Worm (Caenorhabditis elegans) whole organism, late embryonic: ENCODE measurements around the gene col-160.

ENCODE experiments used
- F13H6.1 ChIP-seq: sonication (generic microtip); optimal IDR thresholded peaks from 2 replicates; lab custom pipeline; 2016; ENCODE audit warnings: missing genetic modification characterization, missing compliant biosample characterization
- ceh-19 ChIP-seq: fragments of 200-800 bp; sonication (Bioruptor generic); optimal IDR thresholded peaks from 2 replicates; lab custom pipeline; 2018; ENCODE audit warnings: mild to moderate bottlenecking, missing genetic modification characterization, missing compliant biosample characterization
- ceh-22 ChIP-seq: sonication (generic microtip); optimal IDR thresholded peaks from 2 replicates; lab custom pipeline; 2017; ENCODE audit warnings: missing biosample characterization, missing genetic modification characterization
- ceh-30 ChIP-seq: fragments of 150-350 bp; optimal IDR thresholded peaks from 2 replicates; lab custom pipeline; 2014; ENCODE audit warnings: missing biosample characterization, missing genetic modification characterization
- ceh-34 ChIP-seq: sonication (generic microtip); optimal IDR thresholded peaks from 2 replicates; lab custom pipeline; 2016; ENCODE audit warnings: mild to moderate bottlenecking, missing genetic modification characterization, missing compliant biosample characterization
- ceh-9 ChIP-seq: sonication (generic microtip); optimal IDR thresholded peaks from 2 replicates; lab custom pipeline; 2016; ENCODE audit warnings: mild to moderate bottlenecking, missing genetic modification characterization, inconsistent platforms, missing compliant biosample characterization
- che-1 ChIP-seq: sonication (generic microtip); optimal IDR thresholded peaks from 2 replicates; lab custom pipeline; 2016; ENCODE audit warnings: mild to moderate bottlenecking, missing genetic modification characterization, missing compliant biosample characterization
- dmd-4 ChIP-seq: sonication (generic microtip); optimal IDR thresholded peaks from 2 replicates; lab custom pipeline; 2016; ENCODE audit warnings: borderline replicate concordance, missing genetic modification characterization, missing compliant biosample characterization
- dve-1 ChIP-seq: sonication (generic microtip); optimal IDR thresholded peaks from 2 replicates; lab custom pipeline; 2017; ENCODE audit warnings: antibody characterized with exemption, mild to moderate bottlenecking, missing genetic modification characterization, missing compliant biosample characterization
- elt-2 ChIP-seq: sonication (generic microtip); optimal IDR thresholded peaks from 2 replicates; lab custom pipeline; 2016; ENCODE audit warnings: missing genetic modification reagents, missing genetic modification characterization, missing compliant biosample characterization
- ets-4 ChIP-seq: sonication (generic microtip); optimal IDR thresholded peaks from 2 replicates; lab custom pipeline; 2016; ENCODE audit warnings: missing genetic modification characterization, missing compliant biosample characterization
- eyg-1 ChIP-seq: sonication (generic microtip); optimal IDR thresholded peaks from 2 replicates; lab custom pipeline; 2016; ENCODE audit warnings: missing genotype, missing genetic modification characterization, missing compliant biosample characterization
- fkh-10 ChIP-seq: fragments of 150-350 bp; optimal IDR thresholded peaks from 2 replicates; lab custom pipeline; 2014; ENCODE audit warnings: missing biosample characterization, missing genetic modification reagents, missing genetic modification characterization
- fkh-6 ChIP-seq: sonication (generic microtip); optimal IDR thresholded peaks from 2 replicates; lab custom pipeline; 2016; ENCODE audit warnings: missing genetic modification characterization, missing compliant biosample characterization
- hlh-15 ChIP-seq: sonication (generic microtip); optimal IDR thresholded peaks from 2 replicates; lab custom pipeline; 2016; ENCODE audit warnings: missing genetic modification characterization, missing compliant biosample characterization
- hlh-30 ChIP-seq: sonication (generic microtip); optimal IDR thresholded peaks from 2 replicates; lab custom pipeline; 2017; ENCODE audit warnings: antibody characterized with exemption, missing genetic modification characterization, missing compliant biosample characterization; ENCODE audit not compliant: insufficient read depth
- hlh-6 ChIP-seq: sonication (generic microtip); optimal IDR thresholded peaks from 2 replicates; lab custom pipeline; 2016; ENCODE audit warnings: missing genotype, missing genetic modification characterization, missing compliant biosample characterization
- lim-6 ChIP-seq: sonication (generic microtip); optimal IDR thresholded peaks from 2 replicates; lab custom pipeline; 2016; ENCODE audit warnings: missing genetic modification characterization, missing compliant biosample characterization
- nfya-1 ChIP-seq: sonication (generic microtip); optimal IDR thresholded peaks from 2 replicates; lab custom pipeline; 2017; ENCODE audit warnings: missing genetic modification characterization, mild to moderate bottlenecking, missing compliant biosample characterization, antibody characterized with exemption, moderate library complexity
- nhr-11 ChIP-seq: fragments of 150-350 bp; optimal IDR thresholded peaks from 2 replicates; lab custom pipeline; 2014; ENCODE audit warnings: missing biosample characterization, missing genetic modification characterization
- odd-2 ChIP-seq: sonication (generic microtip); optimal IDR thresholded peaks from 2 replicates; lab custom pipeline; 2017; ENCODE audit warnings: antibody characterized with exemption, mild to moderate bottlenecking, missing genetic modification characterization, missing compliant biosample characterization
- pax-1 ChIP-seq: fragments of 150-350 bp; optimal IDR thresholded peaks from 2 replicates; lab custom pipeline; 2014; ENCODE audit warnings: missing biosample characterization, missing genetic modification characterization
- pha-4 ChIP-seq: fragments of 150-350 bp; optimal IDR thresholded peaks from 2 replicates; lab custom pipeline; 2018; ENCODE audit warnings: missing biosample characterization, missing genetic modification reagents, missing genetic modification characterization
- pqm-1 ChIP-seq: sonication (generic microtip); optimal IDR thresholded peaks from 2 replicates; lab custom pipeline; 2016; ENCODE audit warnings: missing genetic modification characterization, missing compliant biosample characterization
- pros-1 ChIP-seq: fragments of 150-350 bp; optimal IDR thresholded peaks from 2 replicates; lab custom pipeline; 2014; ENCODE audit warnings: missing biosample characterization, missing genetic modification reagents, missing genetic modification characterization
- ref-2 ChIP-seq: sonication (generic microtip); optimal IDR thresholded peaks from 2 replicates; lab custom pipeline; 2016; ENCODE audit warnings: missing genetic modification characterization, missing compliant biosample characterization
- sdc-2 ChIP-seq: sonication (generic microtip); optimal IDR thresholded peaks from 2 replicates; lab custom pipeline; 2016; ENCODE audit warnings: missing genotype, missing genetic modification characterization, missing compliant biosample characterization
- sox-4 ChIP-seq: sonication (generic microtip); optimal IDR thresholded peaks from 2 replicates; lab custom pipeline; 2017; ENCODE audit warnings: mild to moderate bottlenecking, missing genetic modification characterization, inconsistent platforms, missing compliant biosample characterization
- syd-9 ChIP-seq: sonication (generic microtip); optimal IDR thresholded peaks from 2 replicates; lab custom pipeline; 2016; ENCODE audit warnings: mild to moderate bottlenecking, missing genetic modification characterization, moderate library complexity, missing compliant biosample characterization
- ttx-3 ChIP-seq: sonication (generic microtip); optimal IDR thresholded peaks from 2 replicates; lab custom pipeline; 2016; ENCODE audit warnings: missing genetic modification reagents, missing genetic modification characterization, missing compliant biosample characterization
- unc-42 ChIP-seq: sonication (generic microtip); optimal IDR thresholded peaks from 2 replicates; lab custom pipeline; 2016; ENCODE audit warnings: missing genotype, missing genetic modification characterization, missing compliant biosample characterization
- zip-5 ChIP-seq: sonication (generic microtip); optimal IDR thresholded peaks from 2 replicates; lab custom pipeline; 2016; ENCODE audit warnings: missing genetic modification characterization, missing compliant biosample characterization
- ztf-16 ChIP-seq: sonication (generic microtip); optimal IDR thresholded peaks from 2 replicates; lab custom pipeline; 2017; ENCODE audit warnings: missing genetic modification characterization, missing compliant biosample characterization

The col-160 gene

DNA sequence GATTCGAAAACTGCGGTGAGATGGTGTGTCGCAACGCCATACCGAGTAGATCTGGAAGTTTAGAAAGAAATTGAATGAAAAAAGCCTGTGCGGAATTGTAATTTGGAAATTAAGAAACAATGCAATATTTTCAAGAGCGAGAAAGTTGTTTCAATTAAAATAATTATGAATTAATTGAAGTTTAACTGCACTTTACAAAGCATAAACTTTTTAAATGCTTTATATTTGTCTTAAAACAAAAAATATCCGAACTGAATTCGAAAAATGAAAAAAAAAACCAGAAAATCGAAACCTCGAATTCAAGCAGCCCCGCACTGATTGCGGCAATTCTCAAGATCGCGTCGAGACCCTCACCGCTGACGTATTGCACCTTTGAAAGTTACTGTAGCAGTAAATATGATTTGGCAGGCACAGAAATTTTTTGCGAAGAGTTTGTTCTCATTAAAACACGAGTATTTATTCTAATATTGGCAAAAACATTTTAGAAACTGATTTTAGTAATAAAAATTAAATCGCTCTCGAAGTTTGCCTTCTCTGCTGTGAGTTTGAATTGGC lies 8.4 kb downstream of the col-160 start, which contains the start of gene sun-1:
TSS of gene sun-1 (minus strand) at position 51 of the 555 bp plus-strand sequence.
- TF ChIP-seq unc-42 (tag; lab: Kevin White, UChicago) (no peak), pax-1 (tag; lab: Kevin White, UChicago) (no peak)

DNA sequence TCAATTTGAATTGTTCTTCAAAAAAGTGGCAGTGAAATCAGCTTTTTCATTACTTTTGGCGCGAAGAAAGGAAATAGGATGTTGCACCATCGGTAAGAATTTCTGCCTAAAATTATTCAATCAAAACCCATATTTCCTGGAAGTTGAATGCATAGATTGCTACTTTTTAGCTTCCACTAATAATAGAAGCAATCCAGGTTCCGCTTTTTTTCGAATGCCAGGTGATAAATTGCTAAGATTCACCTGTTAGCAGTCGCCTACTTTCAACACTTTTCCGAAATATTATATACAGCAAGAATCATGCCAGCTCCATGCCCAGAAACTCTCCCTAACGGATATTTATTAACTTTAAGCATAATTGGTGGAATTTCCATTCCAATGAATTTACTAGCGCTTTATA lies 16.6 kb downstream of the col-160 start, which contains the start of gene sri-6:
TSS of gene sri-6 (plus strand) at position 301 of the 400 bp plus-strand sequence.
- TF ChIP-seq hlh-30 (tag; lab: Kevin White, UChicago) (no peak), pros-1 (tag; lab: Kevin White, UChicago) (no peak), odd-2 (no peak), dve-1 (tag; lab: Kevin White, UChicago) (no peak), F13H6.1 (tag; lab: Kevin White, UChicago) (no peak), sdc-2 (tag; lab: Kevin White, UChicago) (no peak), fkh-10 (GFP tag; lab: Kevin White, UChicago) (no peak), dmd-4 (tag; lab: Kevin White, UChicago) (no peak), ets-4 (tag; lab: Kevin White, UChicago) (no peak), hlh-6 (tag; lab: Kevin White, UChicago) (no peak), eyg-1 (no peak), zip-5 (no peak), ref-2 (tag; lab: Kevin White, UChicago) (no peak), elt-2 (tag; lab: Kevin White, UChicago) (no peak), pqm-1 (no peak), syd-9 (tag; lab: Kevin White, UChicago) (no peak)

DNA sequence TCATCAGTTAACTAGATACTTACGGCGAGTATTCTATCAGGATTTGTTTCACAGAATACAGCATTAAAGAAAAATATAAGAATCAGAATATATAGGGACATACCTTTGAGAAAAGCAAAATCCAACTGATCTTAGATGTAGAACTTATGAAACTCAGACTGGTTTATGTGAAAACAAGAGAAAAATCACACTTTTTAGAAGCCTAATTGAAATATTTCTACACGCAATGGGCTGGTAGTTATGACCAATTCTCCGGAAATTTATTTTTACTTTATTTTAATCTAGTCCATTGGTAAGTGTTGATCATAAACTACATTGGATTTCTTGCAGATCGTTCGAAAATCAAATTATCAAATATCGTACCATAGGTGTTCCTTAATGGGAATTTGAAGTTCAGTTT lies 17.9 kb downstream of the col-160 start, which contains the start of gene T09E8.4:
TSS of gene T09E8.4 (minus strand) at position 101 of the 400 bp plus-strand sequence.
- no peak for TF ChIP-seq lim-6
- TF ChIP-seq pax-1 (tag; lab: Kevin White, UChicago): no peak
- no peak for TF ChIP-seq sox-4
- no peak for TF ChIP-seq fkh-6
- TF ChIP-seq ceh-22 (tag; lab: Kevin White, UChicago): no peak

DNA sequence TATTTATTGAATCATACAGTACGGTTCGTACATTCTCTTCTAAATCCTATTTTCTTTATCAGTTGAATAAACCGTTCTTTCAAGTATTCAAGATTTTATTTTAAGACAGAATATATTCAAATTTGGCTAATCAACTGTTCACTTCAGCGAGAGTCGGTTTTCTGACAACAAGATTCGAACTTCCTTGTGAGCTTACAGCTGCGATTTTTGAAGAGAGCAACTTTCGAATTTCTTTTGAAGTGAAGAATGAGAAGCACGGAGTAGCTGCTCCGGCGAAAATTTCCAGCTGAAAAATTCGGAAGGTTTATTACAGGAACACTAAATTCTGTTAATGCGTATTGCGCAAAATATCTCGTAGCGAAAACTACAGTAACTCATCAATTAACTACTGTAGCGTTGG lies 20.5 kb downstream of the col-160 start:
- no peak for TF ChIP-seq nhr-11
- TF ChIP-seq ceh-34 (tag; lab: Kevin White, UChicago): no peak
- no peak for TF ChIP-seq F13H6.1 (tag; lab: Kevin White, UChicago)
- no peak for TF ChIP-seq ttx-3 (tag; lab: Kevin White, UChicago)

DNA sequence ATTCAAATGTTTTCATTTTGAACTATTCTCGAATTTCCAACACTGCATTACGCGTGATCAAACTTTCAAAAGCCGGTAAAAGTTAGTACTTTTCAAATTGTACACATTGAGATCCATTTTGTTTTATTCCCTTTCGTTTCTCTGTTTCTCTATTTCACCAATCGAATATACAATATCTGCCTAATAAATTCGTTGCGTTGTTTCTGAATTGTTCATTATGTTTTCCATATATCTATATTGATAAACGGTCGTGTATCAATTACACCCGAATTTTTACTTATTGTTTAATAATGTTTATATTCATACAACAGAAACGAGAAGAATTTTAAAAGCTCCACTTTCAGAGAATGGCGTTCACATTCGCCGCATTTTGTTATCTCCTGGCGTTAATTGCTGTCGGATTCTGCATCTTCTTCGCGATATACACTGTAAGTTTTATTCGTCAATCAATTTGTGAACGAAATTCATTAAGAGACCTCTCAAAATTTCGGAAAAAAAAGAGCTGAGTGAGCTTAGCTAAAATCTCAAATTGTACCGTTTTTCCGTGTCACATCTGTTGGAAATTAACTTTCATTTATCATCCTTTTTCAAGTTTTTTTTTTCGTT lies 21.9 kb downstream of the col-160 start, which contains the start of gene cni-1:
TSS of gene cni-1 (plus strand) at position 345 of the 606 bp plus-strand sequence.
- TF ChIP-seq hlh-30 (tag; lab: Kevin White, UChicago) (no peak), hlh-15 (tag; lab: Kevin White, UChicago) (no peak), elt-2 (tag; lab: Kevin White, UChicago) (no peak), ceh-9 (tag; lab: Kevin White, UChicago) (no peak), odd-2 (no peak), ztf-16 (no peak), che-1 (tag; lab: Kevin White, UChicago) (no peak), ref-2 (tag; lab: Kevin White, UChicago) (no peak), ceh-19 (GFP tag; lab: Kevin White, UChicago) (no peak), pros-1 (tag; lab: Kevin White, UChicago) (no peak), pha-4 (tag; lab: Kevin White, UChicago) (no peak), sox-4 (no peak), nfya-1 (tag; lab: Kevin White, UChicago) (no peak), ceh-30 (tag; lab: Kevin White, UChicago) (no peak)
